Worm (Caenorhabditis elegans) whole organism, young adult: ENCODE measurements around the gene Y67A10A.3.

Experiments
- B0336.3 ChIP-seq: fragments of 200-800 bp; sonication (Bioruptor generic); IDR thresholded peaks from 2 replicates; pipeline ENCODE4 v1.3.6; 2022; ENCODE audit warnings: missing genetic modification characterization, missing compliant biosample characterization
- C06A6.2 ChIP-seq: fragments of 200-800 bp; sonication (Bioruptor generic); conservative IDR thresholded peaks from 2 replicates; pipeline ENCODE4 v1.3.6; 2022; ENCODE audit warnings: missing genetic modification characterization, missing compliant biosample characterization
- F55B11.4 ChIP-seq: sonication (generic microtip); optimal IDR thresholded peaks from 2 replicates; lab custom pipeline; 2016; ENCODE audit warnings: missing compliant biosample characterization, missing genetic modification characterization, borderline replicate concordance; ENCODE audit not compliant: insufficient read depth
- egl-44 ChIP-seq: fragments of 200-800 bp; sonication (Bioruptor generic); IDR thresholded peaks from 2 replicates; pipeline ENCODE4 v1.3.6; 2022; ENCODE audit warnings: missing genetic modification reagents, missing genetic modification characterization, missing compliant biosample characterization
- ets-4 ChIP-seq: fragments of 200-800 bp; sonication (Bioruptor generic); optimal IDR thresholded peaks from 2 replicates; lab custom pipeline; 2018; ENCODE audit warnings: mild to moderate bottlenecking, missing genetic modification characterization, missing compliant biosample characterization
- madf-6 ChIP-seq: fragments of 200-800 bp; sonication (Bioruptor generic); IDR thresholded peaks from 2 replicates; pipeline ENCODE4 v1.3.6; 2022; ENCODE audit warnings: missing genetic modification reagents, missing genetic modification characterization, missing compliant biosample characterization
- nfyb-1 ChIP-seq: fragments of 200-800 bp; sonication (Bioruptor generic); IDR thresholded peaks from 2 replicates; pipeline ENCODE4 v1.3.6; 2022; ENCODE audit warnings: missing genetic modification reagents, missing genetic modification characterization, missing compliant biosample characterization
- pha-4 ChIP-seq: fragments of 150-350 bp; sonication (generic microtip); optimal IDR thresholded peaks from 2 replicates; lab custom pipeline; 2014; ENCODE audit warnings: missing biosample characterization, missing genetic modification reagents, missing genetic modification characterization
- tbx-9 ChIP-seq: sonication (generic microtip); optimal IDR thresholded peaks from 2 replicates; lab custom pipeline; 2016; ENCODE audit warnings: borderline replicate concordance, missing genetic modification characterization, inconsistent platforms, missing compliant biosample characterization
- unc-130 ChIP-seq: sonication (generic microtip); optimal IDR thresholded peaks from 2 replicates; lab custom pipeline; 2016; ENCODE audit warnings: missing genetic modification reagents, missing genetic modification characterization, missing compliant biosample characterization
- unc-62 ChIP-seq: fragments of 150-350 bp; optimal IDR thresholded peaks from 2 replicates; lab custom pipeline; 2014; ENCODE audit warnings: missing biosample characterization, missing genetic modification reagents, missing genetic modification characterization

DNA sequence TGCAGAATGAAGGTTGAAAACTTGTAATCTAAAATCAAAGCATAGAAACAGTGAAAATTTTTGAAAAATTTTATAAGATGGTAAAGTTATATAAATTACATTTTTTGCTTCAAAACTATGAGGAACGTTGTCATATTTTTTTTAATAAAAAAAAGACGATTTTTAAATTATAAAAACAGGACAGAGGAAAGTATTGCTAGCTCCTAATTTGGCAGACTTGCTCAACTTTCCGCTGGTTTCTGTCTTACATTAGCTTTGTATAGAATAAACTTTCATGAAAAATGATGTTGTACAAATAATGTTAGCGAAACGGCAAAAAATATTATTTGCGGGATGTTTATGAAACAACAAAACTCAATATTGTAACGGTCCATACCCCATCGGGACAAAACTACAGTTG is 8.0 kb downstream of the Y67A10A.3 start, which contains the start of gene fbxa-83:
- no peak for TF ChIP-seq ets-4 (GFP tag; lab: Kevin White, UChicago)
- no peak for TF ChIP-seq pha-4 (tag; lab: Kevin White, UChicago)
- TF ChIP-seq tbx-9: no peak
- no peak for TF ChIP-seq C06A6.2
- no peak for TF ChIP-seq unc-62
- TF ChIP-seq F55B11.4 (tag; lab: Kevin White, UChicago): no peak
- no peak for TF ChIP-seq nfyb-1 (GFP tag; lab: Robert Waterston, UW)
- no peak for TF ChIP-seq B0336.3 (GFP tag; lab: Robert Waterston, UW)
- no peak for TF ChIP-seq unc-130 (GFP tag; lab: Kevin White, UChicago)
- TF ChIP-seq madf-6 (GFP tag; lab: Robert Waterston, UW): no peak
- TF ChIP-seq egl-44 (GFP tag; lab: Robert Waterston, UW): no peak
